Worm (Caenorhabditis elegans) whole organism, L4 larva: Measurements from ENCODE around the gene R09H3.3.

Source experiments
- F10B5.3 ChIP-seq: sonication (generic microtip); optimal IDR thresholded peaks from 2 replicates; lab custom pipeline; 2016; ENCODE audit warnings: mild to moderate bottlenecking, missing genetic modification characterization, missing compliant biosample characterization
- F26F4.8 ChIP-seq: fragments of 200-800 bp; sonication (Bioruptor generic); conservative IDR thresholded peaks from 2 replicates; pipeline ENCODE4 v1.3.6; 2022; ENCODE audit warnings: missing genetic modification characterization, missing compliant biosample characterization
- Y48G9A.11 ChIP-seq: fragments of 200-800 bp; sonication (Bioruptor generic); IDR thresholded peaks from 2 replicates; pipeline ENCODE4 v1.3.6; 2022; ENCODE audit warnings: missing genetic modification reagents, missing genetic modification characterization, missing compliant biosample characterization
- Y5F2A.4 ChIP-seq: fragments of 200-800 bp; sonication (Bioruptor generic); optimal IDR thresholded peaks from 2 replicates; lab custom pipeline; 2018; ENCODE audit warnings: mild to moderate bottlenecking, missing genetic modification characterization, missing compliant biosample characterization
- Y75B8A.6 ChIP-seq: fragments of 200-800 bp; sonication (Bioruptor generic); IDR thresholded peaks from 2 replicates; pipeline ENCODE4 v1.3.6; 2022; ENCODE audit warnings: missing genetic modification reagents, missing genetic modification characterization, missing compliant biosample characterization
- aha-1 ChIP-seq: fragments of 150-350 bp; peaks from one replicate; lab custom pipeline; 2014; ENCODE audit warnings: missing biosample characterization, missing genetic modification characterization
- aly-2 ChIP-seq: sonication (generic microtip); optimal IDR thresholded peaks from 2 replicates; lab custom pipeline; 2018; ENCODE audit warnings: missing biosample characterization, missing genetic modification characterization
- arid-1 ChIP-seq: fragments of 200-800 bp; sonication (Bioruptor generic); conservative IDR thresholded peaks from 2 replicates; pipeline ENCODE4 v1.3.6; 2022; ENCODE audit warnings: missing genetic modification reagents, missing genetic modification characterization, missing compliant biosample characterization
- ceh-20 ChIP-seq: fragments of 200-800 bp; sonication (Bioruptor generic); IDR thresholded peaks from 2 replicates; pipeline ENCODE4 v1.3.6; 2022; ENCODE audit warnings: missing genetic modification reagents, missing genetic modification characterization, missing compliant biosample characterization
- ceh-28 ChIP-seq: fragments of 150-350 bp; optimal IDR thresholded peaks from 2 replicates; lab custom pipeline; 2014; ENCODE audit warnings: missing biosample characterization, missing genetic modification reagents, missing genetic modification characterization
- ceh-82 ChIP-seq: sonication (generic microtip); optimal IDR thresholded peaks from 2 replicates; lab custom pipeline; 2017; ENCODE audit warnings: missing biosample characterization, missing genetic modification characterization
- egl-43 ChIP-seq: fragments of 200-800 bp; sonication (Bioruptor generic); IDR thresholded peaks from 2 replicates; pipeline ENCODE4 v1.3.6; 2022; ENCODE audit warnings: missing genetic modification reagents, missing genetic modification characterization, missing compliant biosample characterization
- fkh-10 ChIP-seq: fragments of 150-350 bp; optimal IDR thresholded peaks from 2 replicates; lab custom pipeline; 2014; ENCODE audit warnings: missing biosample characterization, missing genetic modification reagents, missing genetic modification characterization
- hmg-1.1 ChIP-seq: fragments of 200-800 bp; sonication (Bioruptor generic); IDR thresholded peaks from 2 replicates; pipeline ENCODE4 v1.3.6; 2022; ENCODE audit warnings: missing genetic modification reagents, missing genetic modification characterization, missing compliant biosample characterization
- lim-7 ChIP-seq: fragments of 200-800 bp; sonication (Bioruptor generic); IDR thresholded peaks from 2 replicates; pipeline ENCODE4 v1.3.6; 2022; ENCODE audit warnings: missing genetic modification characterization, missing compliant biosample characterization
- lin-13 ChIP-seq: fragments of 150-350 bp; optimal IDR thresholded peaks from 2 replicates; lab custom pipeline; 2014; ENCODE audit warnings: missing biosample characterization, missing genetic modification reagents, missing genetic modification characterization
- lin-38 ChIP-seq: fragments of 200-800 bp; sonication (Bioruptor generic); IDR thresholded peaks from 2 replicates; pipeline ENCODE4 v1.3.6; 2022; ENCODE audit warnings: missing genetic modification reagents, missing genetic modification characterization, missing compliant biosample characterization
- lir-3 ChIP-seq: sonication (generic microtip); optimal IDR thresholded peaks from 2 replicates; lab custom pipeline; 2016; ENCODE audit warnings: mild to moderate bottlenecking, missing genetic modification characterization, missing compliant biosample characterization
- nhr-10 ChIP-seq: fragments of 150-350 bp; optimal IDR thresholded peaks from 2 replicates; lab custom pipeline; 2014; ENCODE audit warnings: missing biosample characterization, missing genetic modification characterization
- nhr-11 ChIP-seq: fragments of 150-350 bp; optimal IDR thresholded peaks from 2 replicates; lab custom pipeline; 2014; ENCODE audit warnings: missing biosample characterization, missing genetic modification characterization
- nhr-237 ChIP-seq: sonication (generic microtip); optimal IDR thresholded peaks from 2 replicates; lab custom pipeline; 2017; ENCODE audit warnings: missing biosample characterization, missing genetic modification characterization
- nhr-42 ChIP-seq: fragments of 200-800 bp; sonication (Bioruptor generic); IDR thresholded peaks from 2 replicates; pipeline ENCODE4 v1.3.6; 2022; ENCODE audit warnings: missing genetic modification characterization, missing compliant biosample characterization
- pha-4 ChIP-seq, 2 experiments: fragments of 150-350 bp in 1 of 2; fragments of 200-800 bp in 1 of 2; sonication (Bioruptor generic) in 1 of 2; IDR thresholded peaks in 1 of 2; optimal IDR thresholded peaks in 1 of 2; 2 replicates each; pipeline versions ENCODE4 v1.3.6 to Lab custom; 2014 to 2022; ENCODE audit warnings: missing genetic modification characterization in 2 of 2, missing genetic modification reagents in 2 of 2, missing biosample characterization in 1 of 2, missing compliant biosample characterization in 1 of 2
- pqm-1 ChIP-seq: sonication (generic microtip); optimal IDR thresholded peaks from 2 replicates; lab custom pipeline; 2017; ENCODE audit warnings: missing biosample characterization, missing genetic modification characterization
- sdz-12 ChIP-seq: fragments of 200-800 bp; sonication (Bioruptor generic); optimal IDR thresholded peaks from 2 replicates; lab custom pipeline; 2018; ENCODE audit warnings: mild to moderate bottlenecking, missing genetic modification characterization, missing compliant biosample characterization
- set-16 ChIP-seq: fragments of 200-800 bp; sonication (Bioruptor generic); IDR thresholded peaks from 2 replicates; pipeline ENCODE4 v1.3.6; 2022; ENCODE audit warnings: missing genetic modification reagents, missing genetic modification characterization, missing compliant biosample characterization
- snpc-1.2 ChIP-seq: fragments of 200-800 bp; sonication (Bioruptor generic); IDR thresholded peaks from 2 replicates; pipeline ENCODE4 v1.3.6; 2022; ENCODE audit warnings: missing genetic modification reagents, missing genetic modification characterization, missing compliant biosample characterization
- snpc-4 ChIP-seq: fragments of 150-350 bp; optimal IDR thresholded peaks from 2 replicates; lab custom pipeline; 2014; ENCODE audit warnings: missing biosample characterization, missing genetic modification characterization
- spr-1 ChIP-seq: sonication (generic microtip); optimal IDR thresholded peaks from 2 replicates; lab custom pipeline; 2016; ENCODE audit warnings: mild to moderate bottlenecking, missing genetic modification characterization, missing compliant biosample characterization
- unc-130 ChIP-seq: sonication (generic microtip); optimal IDR thresholded peaks from 2 replicates; lab custom pipeline; 2016; ENCODE audit warnings: missing genetic modification reagents, missing genetic modification characterization, missing compliant biosample characterization
- unc-62 ChIP-seq, 3 experiments: fragments of 150-350 bp in 1 of 3; sonication (generic microtip); optimal IDR thresholded peaks in 2 of 3; peaks in 1 of 3; 1 replicate in 1 of 3; 2 replicates in 2 of 3; lab custom pipeline; 2014 to 2017; ENCODE audit warnings: missing biosample characterization in 3 of 3, missing genetic modification characterization in 3 of 3, missing genetic modification reagents in 3 of 3, missing genotype in 1 of 3
- zip-2 ChIP-seq: fragments of 150-350 bp; optimal IDR thresholded peaks from 2 replicates; lab custom pipeline; 2014; ENCODE audit warnings: missing biosample characterization, missing genetic modification characterization
- ztf-11 ChIP-seq: fragments of 150-350 bp; optimal IDR thresholded peaks from 2 replicates; lab custom pipeline; 2014; ENCODE audit warnings: missing biosample characterization, missing genetic modification characterization

The R09H3.3 gene

ce11 chrX:1668748-1669147 is at the start of gene R09H3.3:
Gene R09H3.3 (minus strand): TSS chrX:1668848.
- TF ChIP-seq aly-2 (tag; lab: Kevin White, UChicago) (no peak), nhr-42 (GFP tag; lab: Robert Waterston, UW) (no peak)

DNA sequence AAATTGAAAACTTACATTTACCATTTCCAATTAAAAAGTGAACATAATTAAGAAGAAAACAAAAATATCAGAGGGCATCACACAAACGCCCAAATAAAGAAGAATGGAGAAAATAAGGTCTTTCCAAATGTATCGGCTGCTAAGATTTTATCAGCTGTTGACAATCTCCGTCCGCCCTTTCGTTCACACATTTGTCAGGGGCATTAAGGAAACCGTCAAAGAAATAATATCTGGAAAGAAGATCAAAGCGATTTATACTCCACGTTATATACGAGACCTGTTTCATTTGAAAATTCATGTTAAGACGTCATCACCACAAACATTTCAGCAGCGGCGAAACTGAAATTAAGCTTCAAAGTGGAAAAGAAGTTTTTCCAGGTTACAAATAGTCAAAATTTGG is 43.9 kb upstream of the R09H3.3 start, which contains the start of gene fbxa-52:
fbxa-52 (minus strand) TSS at position 101 of the 400 bp plus-strand sequence.
- TF ChIP-seq unc-62 (GFP tag; optimal IDR thresholded peaks at IDR 0.05 in 1 of 2; lab: Kevin White, UChicago) (peak in 1 of 2 experiments; percentile 28), unc-62 (tag; optimal IDR thresholded peaks at IDR 0.05; lab: Kevin White, UChicago) (no peak), lin-13 (GFP tag; lab: Kevin White, UChicago) (no peak), aha-1 (tag; lab: Kevin White, UChicago) (peak; percentile 48)

DNA sequence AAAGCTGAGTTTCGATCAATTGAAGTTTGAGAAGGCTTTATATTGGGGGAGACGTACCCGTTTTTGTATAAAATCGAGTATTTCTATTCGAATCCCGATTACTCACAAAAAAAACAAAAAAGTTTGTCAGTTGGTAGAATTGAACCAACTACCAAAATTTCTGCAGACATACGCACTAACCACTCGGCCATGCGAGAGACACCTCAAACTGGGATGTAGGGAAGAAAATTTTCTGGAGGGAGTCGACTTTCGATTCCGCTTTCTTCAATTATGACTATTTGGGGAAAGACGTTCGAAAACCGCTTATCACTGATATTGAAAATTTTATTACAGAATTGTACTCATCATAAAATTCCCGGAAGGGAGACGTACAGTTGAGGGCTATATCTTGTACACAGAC is 38.6 kb upstream of the R09H3.3 start:
- 0 out of 2 replicates have a peak, but pooled peaks have one; percentile 21 for TF ChIP-seq F26F4.8 (GFP tag; lab: Robert Waterston, UW)

- TF ChIP-seq spr-1 (tag; lab: Kevin White, UChicago) (no peak), nhr-237 (no peak), lin-38 (GFP tag; lab: Robert Waterston, UW) (no peak), ceh-28 (tag; lab: Kevin White, UChicago) (no peak), aly-2 (tag; lab: Kevin White, UChicago) (no peak), snpc-1.2 (GFP tag; lab: Robert Waterston, UW) (no peak), ztf-11 (tag; lab: Kevin White, UChicago) (no peak), sdz-12 (no peak), pqm-1 (tag; lab: Kevin White, UChicago) (no peak), zip-2 (tag; lab: Kevin White, UChicago) (no peak), snpc-4 (no peak), Y48G9A.11 (GFP tag; lab: Robert Waterston, UW) (no peak), nhr-11 (no peak), Y5F2A.4 (GFP tag; lab: Kevin White, UChicago) (no peak), ceh-82 (no peak), hmg-1.1 (no peak), ceh-20 (GFP tag; lab: Robert Waterston, UW) (no peak), lim-7 (GFP tag; lab: Robert Waterston, UW) (no peak)
These were observed 37.9 kb upstream of the R09H3.3 start, which contains the start of gene F07G6.5 for ce11 chrX:1706538-1706937. Gene F07G6.5 (minus strand): TSS chrX:1706638.

DNA sequence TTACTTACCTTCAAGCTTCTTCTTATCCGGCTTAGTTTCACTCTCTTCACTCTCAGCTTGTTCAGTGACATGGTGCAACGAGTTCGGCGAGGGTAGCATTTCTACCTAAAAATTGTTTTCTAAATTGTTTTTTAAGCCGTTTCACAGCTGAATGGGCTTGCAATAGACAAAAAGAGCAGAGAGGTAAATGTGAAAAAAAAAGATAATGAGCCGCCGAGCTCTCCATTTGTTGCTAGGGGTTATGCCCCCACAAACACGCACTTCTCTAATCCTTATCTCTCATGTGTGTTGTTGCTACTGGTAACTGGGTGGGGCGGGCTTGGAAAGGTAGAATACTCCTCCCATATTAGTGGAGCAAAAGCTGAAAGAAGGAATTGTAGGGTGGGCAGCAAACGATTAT is 35.2 kb upstream of the R09H3.3 start, which contains the start of gene C36C9.5:
C36C9.5 (minus strand) TSS at position 101 of the 400 bp plus-strand sequence.
- TF ChIP-seq fkh-10: no peak
- no peak for TF ChIP-seq arid-1 (GFP tag; lab: Robert Waterston, UW)
- TF ChIP-seq pha-4 (GFP tag; IDR thresholded peaks at IDR 0.05; lab: Robert Waterston, UW): no peak
- no peak for TF ChIP-seq pha-4 (tag; optimal IDR thresholded peaks at IDR 0.05; lab: Kevin White, UChicago)
- TF ChIP-seq lim-7 (GFP tag; lab: Robert Waterston, UW): no peak
- TF ChIP-seq Y75B8A.6 (GFP tag; lab: Robert Waterston, UW): no peak

DNA sequence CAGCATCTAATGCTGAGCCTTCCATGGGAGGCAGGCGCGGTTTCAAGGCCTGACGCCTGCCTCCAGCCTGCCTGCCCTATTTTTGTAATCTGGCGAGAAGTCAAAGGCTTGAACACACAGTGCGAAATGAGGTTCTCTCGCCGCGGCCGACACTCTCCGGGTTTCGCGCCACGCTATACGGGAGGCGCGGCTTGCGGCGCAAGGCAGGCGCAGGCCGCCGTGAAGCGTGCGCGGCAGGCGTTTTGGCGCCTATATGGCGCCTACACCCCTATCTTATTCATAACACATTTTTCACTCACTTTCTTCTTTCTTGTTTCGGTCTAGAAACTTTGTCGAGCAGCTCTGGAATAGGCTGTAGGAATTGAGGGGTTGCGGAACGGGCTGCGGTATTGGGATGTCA is 34.4 kb upstream of the R09H3.3 start:
- TF ChIP-seq egl-43 (GFP tag; lab: Robert Waterston, UW) (peak; percentile 64; the same call in 1 of the 2 replicates), aha-1 (tag; lab: Kevin White, UChicago) (peak; percentile 44), nhr-10 (tag; lab: Kevin White, UChicago) (no peak), set-16 (GFP tag; lab: Robert Waterston, UW) (peak; percentile 92), unc-130 (GFP tag; lab: Kevin White, UChicago) (no peak), F26F4.8 (GFP tag; lab: Robert Waterston, UW) (no peak), F10B5.3 (tag; lab: Kevin White, UChicago) (no peak), lir-3 (tag; lab: Kevin White, UChicago) (no peak)
